Worm (Caenorhabditis elegans) whole organism, midembryonic: Measurements from ENCODE around the gene che-7.

ENCODE experiments used
- T22C8.4 ChIP-seq: fragments of 200-800 bp; sonication (Bioruptor generic); IDR thresholded peaks from 2 replicates; pipeline ENCODE4 v1.3.6; 2022; ENCODE audit warnings: missing genetic modification characterization, missing compliant biosample characterization
- cog-1 ChIP-seq: sonication (generic microtip); optimal IDR thresholded peaks from 2 replicates; lab custom pipeline; 2016; ENCODE audit warnings: missing genetic modification characterization, missing compliant biosample characterization
- flt-1 ChIP-seq: fragments of 200-800 bp; sonication (Bioruptor generic); IDR thresholded peaks from 2 replicates; pipeline ENCODE4 v1.3.6; 2022; ENCODE audit warnings: missing genetic modification characterization, missing compliant biosample characterization
- klf-2 ChIP-seq: fragments of 200-800 bp; sonication (Bioruptor generic); conservative IDR thresholded peaks from 2 replicates; pipeline ENCODE4 v1.3.6; 2022; ENCODE audit warnings: missing genetic modification reagents, missing genetic modification characterization, missing compliant biosample characterization
- med-1 ChIP-seq: sonication (generic microtip); optimal IDR thresholded peaks from 2 replicates; lab custom pipeline; 2017; ENCODE audit warnings: missing genetic modification characterization, mild to moderate bottlenecking, missing compliant biosample characterization, antibody characterized with exemption, missing genetic modification reagents; ENCODE audit not compliant: insufficient read depth
- ref-1 ChIP-seq: fragments of 200-800 bp; sonication (Bioruptor generic); conservative IDR thresholded peaks from 2 replicates; pipeline ENCODE4 v1.3.6; 2022; ENCODE audit warnings: missing genetic modification reagents, missing genetic modification characterization, missing compliant biosample characterization
- tab-1 ChIP-seq: fragments of 200-800 bp; sonication (Bioruptor generic); IDR thresholded peaks from 2 replicates; pipeline ENCODE4 v1.3.6; 2022; ENCODE audit warnings: missing genetic modification characterization, missing compliant biosample characterization
- ztf-23 ChIP-seq: fragments of 200-800 bp; sonication (Bioruptor generic); IDR thresholded peaks from 2 replicates; pipeline ENCODE4 v1.3.6; 2022; ENCODE audit warnings: missing genetic modification reagents, missing genetic modification characterization, missing compliant biosample characterization
- ztf-29 ChIP-seq: fragments of 200-800 bp; sonication (Bioruptor generic); IDR thresholded peaks from 2 replicates; pipeline ENCODE4 v1.3.6; 2022; ENCODE audit warnings: missing genetic modification reagents, missing genetic modification characterization, missing compliant biosample characterization

The che-7 gene

DNA sequence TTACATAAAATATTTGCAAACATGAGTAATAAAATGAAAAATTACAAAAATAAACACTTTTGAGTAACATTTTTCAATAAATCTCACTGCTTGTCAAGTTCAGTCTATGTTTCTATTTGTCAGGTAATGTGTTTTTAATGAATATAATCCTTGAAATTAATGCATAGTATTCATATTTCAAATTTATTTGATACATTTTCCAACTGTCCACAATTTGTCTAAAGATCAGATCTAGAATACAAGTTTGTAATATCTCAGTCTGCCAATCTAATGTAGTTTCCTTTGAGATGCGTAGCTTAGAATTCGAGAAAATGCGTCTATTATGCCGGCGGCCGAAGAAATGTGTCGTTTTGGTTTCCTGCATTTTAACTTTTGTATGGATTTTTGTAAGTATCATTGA, 25.4 kb downstream of the che-7 start, which contains the start of gene Y97E10B.1:
Gene Y97E10B.1, plus strand, starts transcription at position 301 of the 400 bp plus-strand sequence.
- no peak for TF ChIP-seq tab-1 (GFP tag; lab: Robert Waterston, UW)
- TF ChIP-seq cog-1 (tag; lab: Kevin White, UChicago): no peak
- no peak for TF ChIP-seq ref-1

ce11 chrV:7940299-7940698, 28.7 kb downstream of the che-7 start, which contains the start of gene srt-53:
TSS of gene srt-53 (minus strand) at chrV:7940399.
- TF ChIP-seq med-1 (GFP tag; lab: Kevin White, UChicago): no peak
- TF ChIP-seq klf-2 (GFP tag; lab: Robert Waterston, UW): no peak
- TF ChIP-seq ref-1: no peak
- no peak for TF ChIP-seq T22C8.4 (GFP tag; lab: Robert Waterston, UW)
- no peak for TF ChIP-seq tab-1 (GFP tag; lab: Robert Waterston, UW)
- TF ChIP-seq cog-1 (tag; lab: Kevin White, UChicago): no peak
- TF ChIP-seq ztf-29 (GFP tag; lab: Robert Waterston, UW): no peak
- no peak for TF ChIP-seq ztf-23 (GFP tag; lab: Robert Waterston, UW)
- TF ChIP-seq flt-1 (GFP tag; lab: Robert Waterston, UW): no peak

- TF ChIP-seq cog-1 (tag; lab: Kevin White, UChicago) (no peak), tab-1 (GFP tag; lab: Robert Waterston, UW) (no peak), ztf-29 (GFP tag; lab: Robert Waterston, UW) (no peak), T22C8.4 (GFP tag; lab: Robert Waterston, UW) (no peak), flt-1 (GFP tag; lab: Robert Waterston, UW) (no peak), ztf-23 (GFP tag; lab: Robert Waterston, UW) (no peak), med-1 (GFP tag; lab: Kevin White, UChicago) (no peak), ref-1 (no peak), klf-2 (GFP tag; lab: Robert Waterston, UW) (no peak)
Observed at ce11 chrV:7937152-7937551, 31.9 kb downstream of the che-7 start, which contains the start of gene srsx-3. TSS of gene srsx-3 (minus strand) at chrV:7937252.

- no peak for TF ChIP-seq tab-1 (GFP tag; lab: Robert Waterston, UW)
- TF ChIP-seq flt-1 (GFP tag; lab: Robert Waterston, UW): no peak
- no peak for TF ChIP-seq ref-1
Observed at ce11 chrV:7932998-7933397, 36.0 kb downstream of the che-7 start, which contains the start of gene ncx-10. TSS of gene ncx-10 (minus strand) at chrV:7933098.

- TF ChIP-seq med-1 (GFP tag; lab: Kevin White, UChicago) (no peak), cog-1 (tag; lab: Kevin White, UChicago) (no peak)
Observed at ce11 chrV:7928660-7929059, 40.3 kb downstream of the che-7 start, which contains the start of gene srsx-5. TSS of gene srsx-5 (plus strand) at chrV:7928960.

- TF ChIP-seq ref-1: no peak
- TF ChIP-seq cog-1 (tag; lab: Kevin White, UChicago): no peak
- no peak for TF ChIP-seq med-1 (GFP tag; lab: Kevin White, UChicago)
- TF ChIP-seq klf-2 (GFP tag; lab: Robert Waterston, UW): no peak
- TF ChIP-seq T22C8.4 (GFP tag; lab: Robert Waterston, UW): no peak
Observed at ce11 chrV:7926784-7927183, 42.2 kb downstream of the che-7 start, which contains the start of gene srsx-6. TSS of gene srsx-6 (plus strand) at chrV:7927084.

DNA sequence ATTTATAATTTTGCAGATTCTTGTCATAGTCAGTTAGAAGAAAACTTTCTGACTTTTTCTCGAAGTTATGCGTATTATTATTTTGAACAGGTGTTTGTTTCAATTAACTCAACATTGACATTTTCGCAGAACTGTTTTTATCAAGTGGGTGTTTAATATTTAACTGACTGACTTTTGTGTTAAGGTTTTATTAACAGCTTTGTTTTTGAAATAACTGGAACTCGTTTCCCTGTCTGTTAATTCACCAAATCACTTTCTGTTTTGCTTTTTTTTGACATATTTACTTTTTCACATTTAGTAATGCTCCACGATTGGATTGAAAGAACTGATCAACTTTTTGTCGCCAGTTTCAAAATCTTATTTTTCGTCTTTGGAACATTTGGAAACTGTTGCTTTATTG, 43.5 kb downstream of the che-7 start, which contains the start of gene srsx-7:
Gene srsx-7, plus strand, starts transcription at position 301 of the 400 bp plus-strand sequence.
- no peak for TF ChIP-seq med-1 (GFP tag; lab: Kevin White, UChicago)
- TF ChIP-seq ztf-29 (GFP tag; lab: Robert Waterston, UW): no peak
- no peak for TF ChIP-seq ref-1
- TF ChIP-seq flt-1 (GFP tag; lab: Robert Waterston, UW): no peak
- TF ChIP-seq cog-1 (tag; lab: Kevin White, UChicago): no peak
- no peak for TF ChIP-seq T22C8.4 (GFP tag; lab: Robert Waterston, UW)
- TF ChIP-seq klf-2 (GFP tag; lab: Robert Waterston, UW): no peak
- TF ChIP-seq tab-1 (GFP tag; lab: Robert Waterston, UW): no peak
- no peak for TF ChIP-seq ztf-23 (GFP tag; lab: Robert Waterston, UW)
